Fruit fly (Drosophila melanogaster) whole organism, prepupa: ENCODE measurements around the gene rdgA.
A peak's percentile ranks its signal among the peaks of the same experiment; 100 is the strongest.

Experiments used
- Blimp-1 ChIP-seq: fragments of 200-800 bp; sonication (Bioruptor generic); optimal IDR thresholded peaks from 3 replicates; lab custom pipeline; 2017; ENCODE audit warnings: missing biosample characterization, missing genetic modification characterization, mild to moderate bottlenecking, moderate library complexity, missing genetic modification reagents
- CG10631 ChIP-seq: fragments of 200-800 bp; sonication (Bioruptor generic); optimal IDR thresholded peaks from 2 replicates; lab custom pipeline; 2016; ENCODE audit warnings: missing biosample characterization, missing genetic modification characterization
- CG10669 ChIP-seq: fragments of 200-800 bp; sonication (Bioruptor generic); optimal IDR thresholded peaks from 3 replicates; lab custom pipeline; 2018; ENCODE audit warnings: missing biosample characterization, mild to moderate bottlenecking, missing genetic modification characterization, moderate library complexity
- CG11294 ChIP-seq: fragments of 200-800 bp; sonication (Bioruptor generic); IDR thresholded peaks from 2 replicates; pipeline ENCODE4 v1.3.6; 2022; ENCODE audit warnings: missing biosample characterization, missing genetic modification characterization
- CG11762 ChIP-seq: fragments of 200-800 bp; sonication (Bioruptor generic); optimal IDR thresholded peaks from 3 replicates; lab custom pipeline; 2016; ENCODE audit warnings: missing biosample characterization, missing genetic modification characterization; ENCODE audit not compliant: insufficient read depth
- CG15336 ChIP-seq: fragments of 200-800 bp; sonication (Bioruptor generic); IDR thresholded peaks from 2 replicates; pipeline ENCODE4 v1.3.6; 2022; ENCODE audit warnings: missing biosample characterization, missing genetic modification characterization
- CG1621 ChIP-seq: fragments of 200-800 bp; sonication (Bioruptor generic); optimal IDR thresholded peaks from 3 replicates; lab custom pipeline; 2018; ENCODE audit warnings: missing biosample characterization, mild to moderate bottlenecking, missing genetic modification characterization
- CG16779 ChIP-seq: fragments of 200-800 bp; sonication (Bioruptor generic); optimal IDR thresholded peaks from 3 replicates; lab custom pipeline; 2017; ENCODE audit warnings: missing biosample characterization, mild to moderate bottlenecking, missing genetic modification characterization
- CG32006 ChIP-seq: fragments of 200-800 bp; sonication (Bioruptor generic); optimal IDR thresholded peaks from 3 replicates; lab custom pipeline; 2017; ENCODE audit warnings: missing biosample characterization, mild to moderate bottlenecking, missing genetic modification characterization
- CG4318 ChIP-seq: fragments of 200-800 bp; sonication (Bioruptor generic); optimal IDR thresholded peaks from 3 replicates; lab custom pipeline; 2017; ENCODE audit warnings: missing biosample characterization, mild to moderate bottlenecking, missing genetic modification characterization
- CG6276 ChIP-seq: fragments of 200-800 bp; sonication (Bioruptor generic); optimal IDR thresholded peaks from 2 replicates; lab custom pipeline; 2017; ENCODE audit warnings: missing biosample characterization, mild to moderate bottlenecking, missing genetic modification characterization
- CG6808 ChIP-seq: fragments of 200-800 bp; sonication (Bioruptor generic); optimal IDR thresholded peaks from 3 replicates; lab custom pipeline; 2017; ENCODE audit warnings: missing biosample characterization, missing genetic modification characterization, mild to moderate bottlenecking, moderate library complexity, missing genetic modification reagents
- CG6854 ChIP-seq: fragments of 200-800 bp; sonication (Bioruptor generic); optimal IDR thresholded peaks from 2 replicates; lab custom pipeline; 2017; ENCODE audit warnings: missing biosample characterization, mild to moderate bottlenecking, missing genetic modification characterization
- CG7368 ChIP-seq: fragments of 200-800 bp; sonication (Bioruptor generic); optimal IDR thresholded peaks from 3 replicates; lab custom pipeline; 2016; ENCODE audit warnings: missing biosample characterization, missing genetic modification characterization
- CG8119 ChIP-seq: fragments of 200-800 bp; sonication (Bioruptor generic); IDR thresholded peaks from 3 replicates; pipeline ENCODE4 v1.3.6; 2022; ENCODE audit warnings: missing biosample characterization, missing genetic modification characterization
- CG8319 ChIP-seq: fragments of 200-800 bp; sonication (Bioruptor generic); optimal IDR thresholded peaks from 3 replicates; lab custom pipeline; 2016; ENCODE audit warnings: missing biosample characterization, missing genetic modification characterization
- CG8632 ChIP-seq: fragments of 200-800 bp; sonication (Bioruptor generic); optimal IDR thresholded peaks from 3 replicates; lab custom pipeline; 2016; ENCODE audit warnings: missing biosample characterization, missing genetic modification characterization
- CG9139 ChIP-seq: fragments of 200-800 bp; sonication (Bioruptor generic); optimal IDR thresholded peaks from 3 replicates; lab custom pipeline; 2017; ENCODE audit warnings: missing biosample characterization, mild to moderate bottlenecking, missing genetic modification characterization
- Eip75B ChIP-seq: fragments of 200-800 bp; sonication (Bioruptor generic); optimal IDR thresholded peaks from 3 replicates; lab custom pipeline; 2016; ENCODE audit warnings: missing biosample characterization, missing genetic modification characterization
- Eip78C ChIP-seq: fragments of 200-800 bp; sonication (Bioruptor generic); peaks from one replicate; lab custom pipeline; 2016; ENCODE audit warnings: missing biosample characterization, missing genetic modification characterization
- Eip93F ChIP-seq: fragments of 200-800 bp; sonication (Bioruptor generic); optimal IDR thresholded peaks from 2 replicates; lab custom pipeline; 2016; ENCODE audit warnings: missing biosample characterization, mild to moderate bottlenecking, missing genetic modification characterization
- Ets21C ChIP-seq: fragments of 200-800 bp; sonication (Bioruptor generic); optimal IDR thresholded peaks from 3 replicates; lab custom pipeline; 2016; ENCODE audit warnings: missing biosample characterization, missing genetic modification characterization
- Ets96B ChIP-seq: fragments of 200-800 bp; optimal IDR thresholded peaks from 2 replicates; lab custom pipeline; 2019; ENCODE audit warnings: missing biosample characterization, mild to moderate bottlenecking, missing genetic modification characterization, moderate library complexity
- Gug ChIP-seq: fragments of 200-800 bp; sonication (Bioruptor generic); IDR thresholded peaks from 2 replicates; pipeline ENCODE4 v1.3.6; 2022; ENCODE audit warnings: missing biosample characterization, missing genetic modification characterization
- Hr38 ChIP-seq: sonication (Bioruptor generic); optimal IDR thresholded peaks from 2 replicates; lab custom pipeline; 2016; ENCODE audit warnings: missing biosample characterization, missing genetic modification characterization
- Hr39 ChIP-seq: fragments of 200-800 bp; sonication (Bioruptor generic); optimal IDR thresholded peaks from 2 replicates; lab custom pipeline; 2016; ENCODE audit warnings: missing biosample characterization, missing genetic modification characterization
- Hr4 ChIP-seq: fragments of 200-800 bp; sonication (Bioruptor generic); optimal IDR thresholded peaks from 3 replicates; lab custom pipeline; 2016; ENCODE audit warnings: missing biosample characterization, missing genetic modification characterization
- Lpt ChIP-seq: fragments of 200-800 bp; sonication (Bioruptor generic); optimal IDR thresholded peaks from 3 replicates; lab custom pipeline; 2016; ENCODE audit warnings: missing biosample characterization, missing genetic modification characterization
- OdsH ChIP-seq: fragments of 200-800 bp; sonication (Bioruptor generic); optimal IDR thresholded peaks from 3 replicates; lab custom pipeline; 2016; ENCODE audit warnings: missing biosample characterization, missing genetic modification characterization
- Smox ChIP-seq: fragments of 200-800 bp; sonication (Bioruptor generic); optimal IDR thresholded peaks from 3 replicates; lab custom pipeline; 2016; ENCODE audit warnings: missing biosample characterization, missing genetic modification characterization
- Sox15 ChIP-seq: fragments of 200-800 bp; sonication (Bioruptor generic); optimal IDR thresholded peaks from 3 replicates; lab custom pipeline; 2016; ENCODE audit warnings: missing biosample characterization, missing genetic modification characterization
- achi ChIP-seq: fragments of 200-800 bp; sonication (Bioruptor generic); optimal IDR thresholded peaks from 3 replicates; lab custom pipeline; 2016; ENCODE audit warnings: missing biosample characterization, missing genetic modification characterization
- dac ChIP-seq: fragments of 200-800 bp; sonication (Bioruptor generic); optimal IDR thresholded peaks from 2 replicates; lab custom pipeline; 2017; ENCODE audit warnings: missing biosample characterization, mild to moderate bottlenecking, missing genetic modification characterization
- dsx ChIP-seq: fragments of 200-800 bp; optimal IDR thresholded peaks from 3 replicates; lab custom pipeline; 2019; ENCODE audit warnings: missing biosample characterization, mild to moderate bottlenecking, missing genetic modification characterization, moderate library complexity; ENCODE audit not compliant: poor library complexity, severe bottlenecking
- eg ChIP-seq: fragments of 200-800 bp; sonication (Bioruptor generic); IDR thresholded peaks from 3 replicates; pipeline ENCODE4 v1.3.6; 2022; ENCODE audit warnings: missing biosample characterization, missing genetic modification characterization
- fd85E ChIP-seq: fragments of 200-800 bp; sonication (Bioruptor generic); optimal IDR thresholded peaks from 3 replicates; lab custom pipeline; 2016; ENCODE audit warnings: missing biosample characterization, missing genetic modification characterization
- fkh ChIP-seq: fragments of 200-800 bp; sonication (Bioruptor generic); optimal IDR thresholded peaks from 3 replicates; lab custom pipeline; 2017; ENCODE audit warnings: missing biosample characterization, mild to moderate bottlenecking, missing genetic modification characterization, moderate library complexity
- lz ChIP-seq: fragments of 200-800 bp; sonication (Bioruptor generic); optimal IDR thresholded peaks from 3 replicates; lab custom pipeline; 2016; ENCODE audit warnings: missing biosample characterization, missing genetic modification characterization
- net ChIP-seq: fragments of 200-800 bp; sonication (Bioruptor generic); optimal IDR thresholded peaks from 3 replicates; lab custom pipeline; 2016; ENCODE audit warnings: missing biosample characterization, missing genetic modification characterization
- pdm3 ChIP-seq: fragments of 200-800 bp; sonication (Bioruptor generic); optimal IDR thresholded peaks from 3 replicates; lab custom pipeline; 2016; ENCODE audit warnings: missing biosample characterization, missing genetic modification characterization
- salr ChIP-seq, 2 experiments: fragments of 200-800 bp; sonication (Bioruptor generic); optimal IDR thresholded peaks; 3 replicates each; lab custom pipeline; 2016 to 2018; ENCODE audit warnings: missing biosample characterization in 2 of 2, missing genetic modification characterization in 2 of 2, mild to moderate bottlenecking in 1 of 2
- spab ChIP-seq: fragments of 200-800 bp; sonication (Bioruptor generic); optimal IDR thresholded peaks from 2 replicates; lab custom pipeline; 2017; ENCODE audit warnings: missing biosample characterization, mild to moderate bottlenecking, missing genetic modification characterization, missing genetic modification reagents
- topi ChIP-seq: fragments of 200-800 bp; sonication (Bioruptor generic); optimal IDR thresholded peaks from 3 replicates; lab custom pipeline; 2016; ENCODE audit warnings: missing biosample characterization, missing genetic modification characterization
- vri ChIP-seq: fragments of 200-800 bp; sonication (Bioruptor generic); optimal IDR thresholded peaks from 3 replicates; lab custom pipeline; 2016; ENCODE audit warnings: missing biosample characterization, mild to moderate bottlenecking, missing genetic modification characterization

The rdgA gene

DNA sequence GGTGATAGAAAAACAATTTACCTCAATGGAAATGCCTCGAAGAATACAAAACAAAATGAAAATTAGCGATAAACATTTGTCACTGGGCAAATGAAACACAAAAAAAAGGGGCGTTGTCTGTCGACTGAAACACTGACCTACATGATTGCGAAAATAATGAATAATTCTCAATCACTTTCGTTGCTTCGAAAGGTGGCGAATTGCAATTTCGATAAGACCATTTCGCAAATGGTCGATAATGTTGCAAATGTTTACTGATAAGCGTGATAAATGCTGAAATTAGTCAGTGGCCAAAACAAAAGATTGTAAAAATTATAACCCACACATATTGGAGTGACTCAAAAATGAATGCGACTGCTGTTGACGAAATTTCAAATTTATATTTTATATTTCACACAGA is 129.2 kb downstream of the rdgA start:
- no peak for TF ChIP-seq dac (GFP tag; lab: Kevin White, UChicago)
- TF ChIP-seq CG10669 (GFP tag; lab: Kevin White, UChicago) = no peak
- no peak for TF ChIP-seq CG8119 (GFP tag; lab: Robert Waterston, UW)
- peak; percentile 75 for TF ChIP-seq vri (GFP tag; lab: Kevin White, UChicago)
- TF ChIP-seq Eip93F (GFP tag; lab: Kevin White, UChicago) = peak; percentile 83

DNA sequence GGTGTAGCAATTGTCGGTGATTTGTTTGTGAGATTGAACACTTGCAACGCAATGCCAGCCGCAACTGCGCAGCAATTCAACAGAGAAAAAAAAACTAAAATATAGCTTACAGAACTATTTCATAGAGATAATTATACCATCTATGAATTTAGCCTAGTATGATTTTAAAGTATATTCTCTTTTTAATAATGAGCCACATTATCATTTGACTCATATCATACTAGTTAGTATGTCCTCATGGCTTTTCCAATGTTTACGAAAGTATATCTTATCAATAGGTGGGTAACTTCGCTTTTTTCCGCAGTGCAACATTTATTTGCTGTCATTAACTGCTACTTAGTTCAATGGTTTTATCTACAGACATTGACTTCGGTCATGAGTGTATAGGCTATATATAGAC is 131.9 kb downstream of the rdgA start:
- TF ChIP-seq spab = no peak
- no peak for TF ChIP-seq CG6854 (GFP tag; lab: Kevin White, UChicago)
- TF ChIP-seq pdm3 (GFP tag; lab: Kevin White, UChicago) = peak; percentile 30
- peak in 1 of 2 experiments; percentile 4 for TF ChIP-seq salr (GFP tag; optimal IDR thresholded peaks at IDR 0.05; lab: Kevin White, UChicago)
- peak; percentile 35; the same call in 1 of the 2 replicates for TF ChIP-seq CG15336 (GFP tag; lab: Robert Waterston, UW)
- TF ChIP-seq eg = peak; percentile 37; the same call in 1 of the 3 replicates
- TF ChIP-seq CG11294 (GFP tag; lab: Robert Waterston, UW) = no peak
- TF ChIP-seq CG32006 (GFP tag; lab: Kevin White, UChicago) = peak; percentile 58
- no peak for TF ChIP-seq Ets21C (GFP tag; lab: Kevin White, UChicago)
- TF ChIP-seq CG8119 (GFP tag; lab: Robert Waterston, UW) = peak; percentile 50; the same call in 1 of the 3 replicates
- TF ChIP-seq CG9139 (GFP tag; lab: Kevin White, UChicago) = no peak
- TF ChIP-seq Hr4 (GFP tag; lab: Kevin White, UChicago) = peak; percentile 43
- TF ChIP-seq CG10631 (GFP tag; lab: Kevin White, UChicago) = peak; percentile 16
- TF ChIP-seq Eip78C = peak; percentile 79

dm6 chrX:9040855-9041254 is 134.0 kb downstream of the rdgA start:
- TF ChIP-seq Lpt (GFP tag; lab: Kevin White, UChicago) (no peak), CG9139 (GFP tag; lab: Kevin White, UChicago) (no peak), CG16779 (no peak), fkh (no peak), topi (GFP tag; lab: Kevin White, UChicago) (no peak), fd85E (no peak), achi (GFP tag; lab: Kevin White, UChicago) (no peak), Blimp-1 (GFP tag; lab: Kevin White, UChicago) (no peak), CG10669 (GFP tag; lab: Kevin White, UChicago) (no peak), CG6276 (GFP tag; lab: Kevin White, UChicago) (no peak), lz (no peak), Eip78C (no peak), OdsH (GFP tag; lab: Kevin White, UChicago) (no peak), Sox15 (GFP tag; lab: Kevin White, UChicago) (no peak), pdm3 (GFP tag; lab: Kevin White, UChicago) (no peak), CG7368 (no peak), Ets21C (GFP tag; lab: Kevin White, UChicago) (no peak), CG8319 (GFP tag; lab: Kevin White, UChicago) (no peak), spab (no peak), dsx (GFP tag; lab: Kevin White, UChicago) (no peak)

DNA sequence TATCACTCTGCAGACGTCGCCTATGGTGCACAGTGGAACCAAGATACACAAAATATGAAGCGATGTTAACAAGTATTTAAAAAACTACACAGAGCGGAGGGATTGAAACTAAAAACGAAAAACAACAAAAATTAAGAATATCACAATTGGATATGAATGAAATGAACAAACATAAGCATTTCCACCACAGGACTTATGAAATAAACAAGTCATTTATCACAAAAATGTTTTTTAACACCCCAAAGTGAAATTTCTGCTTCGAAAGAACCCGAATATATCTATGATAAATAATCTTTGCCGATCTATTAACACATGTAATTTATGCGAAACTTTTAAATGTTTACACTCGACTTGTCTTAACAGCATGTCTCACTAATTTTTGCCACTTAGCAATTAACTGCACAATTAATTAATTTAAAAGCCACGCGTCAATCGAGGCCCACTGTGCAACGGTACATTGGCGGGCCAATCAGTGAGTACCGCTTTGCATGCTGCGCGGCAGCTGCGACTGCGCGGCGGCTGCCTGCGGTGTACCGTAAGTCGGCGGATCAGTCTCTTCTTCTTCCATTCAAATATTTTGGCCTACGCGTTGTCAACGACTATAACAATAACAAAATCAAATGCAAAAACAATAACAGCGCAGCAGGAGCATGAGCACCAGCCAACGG is 135.1 kb downstream of the rdgA start:
- TF ChIP-seq Ets96B (tag; lab: Kevin White, UChicago) (peak; percentile 25), Hr38 (GFP tag; lab: Kevin White, UChicago) (no peak), achi (GFP tag; lab: Kevin White, UChicago) (peak; percentile 43), CG11762 (GFP tag; lab: Kevin White, UChicago) (peak; percentile 46), dsx (GFP tag; lab: Kevin White, UChicago) (no peak), Hr4 (GFP tag; lab: Kevin White, UChicago) (peak; percentile 68), topi (GFP tag; lab: Kevin White, UChicago) (peak; percentile 66), pdm3 (GFP tag; lab: Kevin White, UChicago) (peak; percentile 63), CG9139 (GFP tag; lab: Kevin White, UChicago) (no peak), CG7368 (peak; percentile 6), Hr39 (peak; percentile 39), net (GFP tag; lab: Kevin White, UChicago) (peak; percentile 29), CG1621 (tag; lab: Kevin White, UChicago) (no peak), CG4318 (GFP tag; lab: Kevin White, UChicago) (peak; percentile 67), CG6808 (GFP tag; lab: Kevin White, UChicago) (peak; percentile 49), CG8632 (GFP tag; lab: Kevin White, UChicago) (peak; percentile 33), Smox (peak; percentile 48), Gug (GFP tag; lab: Robert Waterston, UW) (no peak; the same call in 1 of the 2 replicates), Eip75B (peak; percentile 13), CG16779 (no peak), CG10631 (GFP tag; lab: Kevin White, UChicago) (peak; percentile 37)
